Fruit fly (Drosophila melanogaster): ENCODE measurements around the gene mRpL38.

The mRpL38 gene

DNA sequence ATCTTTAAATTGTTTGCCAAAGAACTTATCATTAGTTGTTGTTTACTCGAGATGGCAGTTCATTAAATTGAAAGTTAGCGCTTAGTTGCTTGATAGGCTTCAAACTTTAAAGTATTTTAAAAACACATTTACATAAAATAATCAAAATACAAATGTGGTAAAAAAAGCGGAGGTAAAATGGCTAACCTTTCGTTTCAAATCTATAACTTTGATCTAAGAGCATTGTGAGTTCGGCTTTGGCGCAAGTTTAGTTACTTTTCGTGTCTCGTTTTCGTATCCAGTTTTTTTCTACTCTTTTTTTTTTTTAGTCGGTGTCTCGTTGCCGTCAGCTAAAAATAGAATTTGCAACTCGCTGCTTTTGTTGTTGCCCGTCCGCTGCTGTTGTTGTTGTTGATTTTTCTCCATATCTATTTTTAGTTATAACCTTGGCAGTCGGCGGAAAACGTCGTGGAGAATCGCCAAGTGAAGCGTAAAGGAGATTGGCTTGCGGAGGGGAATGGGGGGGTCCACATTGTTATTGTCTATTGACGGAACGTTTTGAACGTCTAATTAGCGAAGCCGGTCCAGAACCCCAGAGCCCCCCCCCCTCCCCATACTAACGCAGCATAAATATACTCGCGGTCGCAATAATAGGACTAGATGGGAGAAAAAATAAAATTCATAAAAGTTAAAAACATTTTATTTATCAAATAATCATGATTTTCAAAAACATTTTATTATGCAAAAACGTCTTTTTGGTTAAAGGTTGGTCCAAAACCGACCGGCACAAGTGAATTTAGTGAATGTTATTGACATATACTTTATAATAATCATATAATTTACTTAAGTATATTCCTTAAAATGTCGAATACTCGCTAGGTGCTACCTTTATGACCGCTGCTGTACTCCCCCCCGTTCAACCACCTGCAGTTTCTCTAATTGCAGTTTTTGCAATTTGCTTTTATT is 11.3 kb upstream of the mRpL38 start (continued):
- TF ChIP-seq Max (GFP tag; optimal IDR thresholded peaks at IDR 0.05) (no peak), HmgD (GFP tag; optimal IDR thresholded peaks at IDR 0.05) (no peak), ken (GFP tag; IDR thresholded peaks at IDR 0.05) (no peak), NC2α (GFP tag; optimal IDR thresholded peaks at IDR 0.05) (no peak), CG5245 (GFP tag; optimal IDR thresholded peaks at IDR 0.05) (no peak), abd-A (tag; optimal IDR thresholded peaks at IDR 0.05) (no peak), lmd (GFP tag; IDR thresholded peaks at IDR 0.05) (peak; percentile 43; the same call in 1 of the 2 replicates), ranshi (GFP tag; IDR thresholded peaks at IDR 0.05) (no peak; the same call in 1 of the 2 replicates), D19A (tag; optimal IDR thresholded peaks at IDR 0.05) (peak; percentile 30), lola (GFP tag; optimal IDR thresholded peaks at IDR 0.05) (no peak), CG2129 (GFP tag; IDR thresholded peaks at IDR 0.05; ENCODE audit: partially characterized antibody) (no peak), CG10267 (tag; optimal IDR thresholded peaks at IDR 0.05) (no peak), CG7745 (tag; optimal IDR thresholded peaks at IDR 0.05) (no peak), CG12236 (GFP tag; optimal IDR thresholded peaks at IDR 0.05) (no peak), D19B (GFP tag; optimal IDR thresholded peaks at IDR 0.05) (peak; percentile 44), CG12391 (tag; optimal IDR thresholded peaks at IDR 0.05) (peak; percentile 28), CoRest (tag; optimal IDR thresholded peaks at IDR 0.05) (peak; percentile 48), CG11560 (tag; IDR thresholded peaks at IDR 0.05) (peak; percentile 26; the same call in 1 of the 3 replicates), Dbx (GFP tag; IDR thresholded peaks at IDR 0.05) (no peak), prd (optimal IDR thresholded peaks at IDR 0.05) (no peak), prd (GFP tag; IDR thresholded peaks at IDR 0.05) (peak; percentile 63; the same call in 2 of the 3 replicates), maf-S (GFP tag; optimal IDR thresholded peaks at IDR 0.05) (no peak), peb (GFP tag; IDR thresholded peaks at IDR 0.05) (no peak), GATAe (GFP tag; conservative IDR thresholded peaks at IDR 0.05) (no peak), repo (GFP tag; optimal IDR thresholded peaks at IDR 0.05) (no peak), Myb (GFP tag; optimal IDR thresholded peaks at IDR 0.05) (no peak), dysf (GFP tag; IDR thresholded peaks at IDR 0.05) (peak; percentile 69), Hr39 (optimal IDR thresholded peaks at IDR 0.05) (no peak), Ssrp (tag; optimal IDR thresholded peaks at IDR 0.05) (peak; percentile 28), Antp (GFP tag; optimal IDR thresholded peaks at IDR 0.05) (no peak), mirr (GFP tag; optimal IDR thresholded peaks at IDR 0.05) (no peak), CG11085 (GFP tag; IDR thresholded peaks at IDR 0.05) (no peak), inv (GFP tag; IDR thresholded peaks at IDR 0.05; ENCODE audit: partially characterized antibody) (no peak), CG10209 (GFP tag; optimal IDR thresholded peaks at IDR 0.05) (peak; percentile 48), CG31365 (tag; optimal IDR thresholded peaks at IDR 0.05) (no peak), gcm (GFP tag; optimal IDR thresholded peaks at IDR 0.05) (no peak), cato (GFP tag; optimal IDR thresholded peaks at IDR 0.05; ENCODE audit: borderline replicate concordance) (no peak), CG7556 (GFP tag; optimal IDR thresholded peaks at IDR 0.05) (peak; percentile 17), CG6813 (GFP tag; optimal IDR thresholded peaks at IDR 0.05) (no peak), dati (GFP tag; IDR thresholded peaks at IDR 0.05) (no peak), jumu (GFP tag; optimal IDR thresholded peaks at IDR 0.05) (no peak), Gug (GFP tag; IDR thresholded peaks at IDR 0.05) (0 out of 4 replicates have a peak, but pooled peaks have one; percentile 4), CG12071 (GFP tag; optimal IDR thresholded peaks at IDR 0.05) (no peak), emc (GFP tag; optimal IDR thresholded peaks at IDR 0.05) (no peak), hbn (GFP tag; IDR thresholded peaks at IDR 0.05; ENCODE audit: partially characterized antibody) (no peak), CG12155 (GFP tag; optimal IDR thresholded peaks at IDR 0.05) (peak; percentile 12), tin (GFP tag; optimal IDR thresholded peaks at IDR 0.05) (peak; percentile 6), Lpt (GFP tag; optimal IDR thresholded peaks at IDR 0.05) (no peak), CG42726 (GFP tag; IDR thresholded peaks at IDR 0.05; ENCODE audit: partially characterized antibody) (no peak)

Measured in whole organism, embryonic.